Worm (Caenorhabditis elegans): ENCODE data around the gene arrd-6.

The arrd-6 gene

DNA sequence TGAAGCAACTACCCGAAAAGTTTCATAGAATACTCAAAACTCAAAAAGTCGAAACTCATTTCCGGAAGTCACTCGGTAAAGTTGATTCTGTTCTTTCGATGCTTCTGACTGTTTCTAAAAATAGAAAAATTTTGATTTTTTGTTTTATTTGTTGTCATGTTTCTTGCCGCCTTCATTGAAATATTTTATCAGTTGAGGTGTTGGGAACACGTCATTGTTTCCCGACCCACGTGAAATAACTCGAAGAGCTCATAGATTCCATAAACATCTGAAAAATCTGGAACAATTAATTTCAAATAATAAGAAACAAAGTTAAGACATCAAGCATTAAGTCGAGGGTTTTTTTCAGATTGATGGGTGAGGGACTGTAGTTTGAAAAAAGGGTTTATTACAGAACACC is 12.4 kb downstream of the arrd-6 start (continued):
- TF ChIP-seq aly-2 (tag; optimal IDR thresholded peaks at IDR 0.05) (no peak), lim-7 (GFP tag; IDR thresholded peaks at IDR 0.05) (no peak), zip-2 (tag; optimal IDR thresholded peaks at IDR 0.05) (no peak), nhr-42 (GFP tag; IDR thresholded peaks at IDR 0.05) (no peak), nhr-11 (tag; optimal IDR thresholded peaks at IDR 0.05) (no peak), dpl-1 (GFP tag; optimal IDR thresholded peaks at IDR 0.05) (no peak), mxl-2 (GFP tag; conservative IDR thresholded peaks at IDR 0.05) (no peak), daf-16 (GFP tag; optimal IDR thresholded peaks at IDR 0.05) (no peak), daf-16 (tag; optimal IDR thresholded peaks at IDR 0.05) (peak; percentile 90), nhr-48 (tag; optimal IDR thresholded peaks at IDR 0.05) (no peak), zfp-2 (tag; optimal IDR thresholded peaks at IDR 0.05) (no peak), dmd-9 (GFP tag; IDR thresholded peaks at IDR 0.05) (no peak), rbr-2 (tag; optimal IDR thresholded peaks at IDR 0.05) (no peak)

DNA sequence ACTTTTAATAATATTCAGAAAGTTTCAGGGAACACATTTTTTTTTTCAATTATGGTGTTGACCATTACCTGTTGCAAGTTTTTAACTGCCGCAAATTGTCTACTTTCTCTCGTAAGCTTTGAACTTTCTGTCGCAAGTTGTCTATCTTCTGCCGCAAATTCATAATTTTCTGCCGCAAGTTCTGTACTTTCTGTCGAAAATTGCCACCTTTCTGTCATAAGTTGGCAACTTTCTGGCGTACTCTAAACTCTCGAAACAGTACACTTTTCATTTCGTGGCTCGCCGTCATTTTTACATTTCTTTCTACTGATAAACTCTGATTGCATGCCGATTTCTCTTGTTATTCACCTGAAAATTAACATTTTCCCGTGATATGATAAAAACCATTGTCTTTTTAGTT is 12.9 kb downstream of the arrd-6 start:
- TF ChIP-seq mdl-1 (tag; optimal IDR thresholded peaks at IDR 0.05): no peak
- TF ChIP-seq hlh-30 (tag; optimal IDR thresholded peaks at IDR 0.05; ENCODE audit: insufficient read depth): peak; percentile 14
- TF ChIP-seq aha-1 (tag): peak; percentile 97
- TF ChIP-seq nhr-111 (GFP tag; optimal IDR thresholded peaks at IDR 0.05): no peak
- TF ChIP-seq daf-16 (GFP tag; optimal IDR thresholded peaks at IDR 0.05): no peak
- TF ChIP-seq daf-16 (tag; optimal IDR thresholded peaks at IDR 0.05): peak; percentile 43
- no peak for TF ChIP-seq Y48G9A.11 (GFP tag; IDR thresholded peaks at IDR 0.05)
- peak; percentile 4 for TF ChIP-seq dve-1 (tag; optimal IDR thresholded peaks at IDR 0.05; ENCODE audit: insufficient read depth)
- TF ChIP-seq rbr-2 (tag; optimal IDR thresholded peaks at IDR 0.05): no peak
- TF ChIP-seq dmd-6 (GFP tag; IDR thresholded peaks at IDR 0.05): peak; percentile 37
- peak; percentile 8 for TF ChIP-seq hlh-11 (tag; optimal IDR thresholded peaks at IDR 0.05)

DNA sequence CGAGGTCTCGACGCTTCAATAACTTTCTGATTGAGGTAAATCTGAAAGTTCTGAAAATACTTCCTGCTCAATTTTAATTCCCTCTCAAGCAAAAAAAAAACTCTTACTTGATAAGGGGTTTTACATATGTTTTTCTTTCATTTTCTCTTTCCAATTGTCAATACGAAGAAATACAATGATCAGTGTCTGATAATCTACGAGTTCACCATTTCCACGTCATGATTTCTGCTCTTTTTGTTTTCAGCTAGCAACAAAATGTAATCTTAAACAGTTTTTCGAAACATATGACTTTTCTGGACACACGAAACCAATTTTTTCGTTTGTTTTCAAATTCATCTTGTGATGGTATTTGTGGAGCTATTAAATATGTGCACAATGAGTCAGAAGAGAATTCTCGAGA is 13.6 kb downstream of the arrd-6 start:
- TF ChIP-seq daf-16 (GFP tag; optimal IDR thresholded peaks at IDR 0.05) (no peak), daf-16 (tag; optimal IDR thresholded peaks at IDR 0.05) (peak; percentile 90), nhr-28 (tag; optimal IDR thresholded peaks at IDR 0.05) (peak; percentile 53), lin-15B (tag; optimal IDR thresholded peaks at IDR 0.05) (no peak), ceh-32 (tag; optimal IDR thresholded peaks at IDR 0.05; ENCODE audit: poor library complexity) (no peak), hlh-11 (tag; optimal IDR thresholded peaks at IDR 0.05) (peak; percentile 16), hlh-30 (tag; optimal IDR thresholded peaks at IDR 0.05; ENCODE audit: insufficient read depth) (peak; percentile 3), nhr-77 (tag; optimal IDR thresholded peaks at IDR 0.05) (peak; percentile 50), dve-1 (tag; optimal IDR thresholded peaks at IDR 0.05; ENCODE audit: insufficient read depth) (peak; percentile 43)

DNA sequence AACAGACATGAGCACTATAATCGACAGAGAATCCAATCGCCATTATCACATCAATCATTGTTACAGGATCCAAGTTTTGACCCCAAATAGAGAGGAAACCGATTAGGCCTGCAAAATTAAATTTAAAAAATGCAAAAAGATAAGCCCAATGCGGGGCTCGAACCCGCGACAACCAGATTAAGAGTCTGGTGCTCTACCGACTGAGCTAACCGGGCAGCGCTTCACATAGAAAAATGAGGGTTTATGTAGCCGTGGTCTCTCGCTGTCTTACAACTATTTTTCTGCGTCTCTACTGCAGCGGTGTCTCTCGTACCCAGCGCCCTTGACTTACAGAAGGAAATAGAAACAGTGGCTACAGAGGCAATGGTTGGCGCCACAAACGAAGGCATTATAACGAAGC is 15.1 kb downstream of the arrd-6 start:
- TF ChIP-seq nhr-11 (tag; optimal IDR thresholded peaks at IDR 0.05) (no peak), fkh-10 (GFP tag; optimal IDR thresholded peaks at IDR 0.05) (no peak), daf-16 (GFP tag; optimal IDR thresholded peaks at IDR 0.05) (peak; percentile 8 to 39), daf-16 (tag; optimal IDR thresholded peaks at IDR 0.05) (peak; percentile 64), nhr-237 (tag; optimal IDR thresholded peaks at IDR 0.05) (no peak), nhr-77 (tag; optimal IDR thresholded peaks at IDR 0.05) (peak; percentile 43), lsy-2 (tag; optimal IDR thresholded peaks at IDR 0.05) (peak in 1 of 2 experiments; percentile 44), nhr-48 (tag; optimal IDR thresholded peaks at IDR 0.05) (no peak), zfp-3 (GFP tag; conservative IDR thresholded peaks at IDR 0.05) (no peak), F26F4.8 (GFP tag; conservative IDR thresholded peaks at IDR 0.05) (peak; percentile 70; the same call in 1 of the 2 replicates), pqm-1 (tag; optimal IDR thresholded peaks at IDR 0.05) (no peak), sdz-12 (GFP tag; optimal IDR thresholded peaks at IDR 0.05) (no peak), hlh-11 (tag; optimal IDR thresholded peaks at IDR 0.05) (peak; percentile 45), egl-27 (tag; optimal IDR thresholded peaks at IDR 0.05) (no peak), ZK546.5 (tag; optimal IDR thresholded peaks at IDR 0.05) (no peak), F10B5.3 (tag; optimal IDR thresholded peaks at IDR 0.05) (no peak), aly-2 (tag; optimal IDR thresholded peaks at IDR 0.05) (no peak), ceh-32 (tag; optimal IDR thresholded peaks at IDR 0.05; ENCODE audit: poor library complexity) (no peak), R02D3.7 (tag; optimal IDR thresholded peaks at IDR 0.05) (no peak), snpc-4 (tag; optimal IDR thresholded peaks at IDR 0.05) (no peak), egl-43 (GFP tag; IDR thresholded peaks at IDR 0.05) (peak; percentile 92), dmd-9 (GFP tag; IDR thresholded peaks at IDR 0.05) (no peak), F37D6.2 (tag; optimal IDR thresholded peaks at IDR 0.05) (no peak), nhr-76 (tag; optimal IDR thresholded peaks at IDR 0.05) (no peak), hif-1 (tag; optimal IDR thresholded peaks at IDR 0.05) (peak in 1 of 2 experiments; percentile 40), madf-9 (GFP tag; conservative IDR thresholded peaks at IDR 0.05) (peak; percentile 84), skn-1 (tag; optimal IDR thresholded peaks at IDR 0.05) (no peak), fos-1 (tag; optimal IDR thresholded peaks at IDR 0.05) (no peak), T26A8.4 (GFP tag; IDR thresholded peaks at IDR 0.05) (peak; percentile 74)
